Fruit fly (Drosophila melanogaster): ENCODE results near the gene Rab9E.

DNA sequence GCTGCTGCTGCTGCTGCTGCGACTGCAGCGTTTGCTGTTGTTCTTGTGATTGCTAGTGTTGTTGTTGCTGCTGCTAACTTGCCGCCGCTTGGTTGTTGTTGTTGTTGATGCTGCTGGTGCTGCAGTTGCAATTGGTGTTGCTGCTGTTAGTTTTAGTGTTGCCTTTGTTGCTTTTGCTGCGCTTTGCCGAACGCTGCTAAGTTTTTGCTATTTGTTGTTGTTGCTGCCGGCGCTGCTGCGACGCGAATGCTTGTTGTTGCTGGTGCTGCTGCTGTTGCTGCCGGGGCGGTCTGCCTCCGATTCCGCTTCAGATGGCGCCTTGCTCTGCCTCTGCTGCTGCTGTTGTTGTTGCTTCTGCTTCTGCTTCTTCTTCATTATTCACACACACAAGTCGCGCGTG, 43.2 kb downstream of the Rab9E start:
- TF ChIP-seq Pif1B (GFP tag; optimal IDR thresholded peaks at IDR 0.05) (no peak), EcR (GFP tag; optimal IDR thresholded peaks at IDR 0.05) (no peak), Pif1A (GFP tag; optimal IDR thresholded peaks at IDR 0.05) (no peak), CG12605 (GFP tag; IDR thresholded peaks at IDR 0.05) (no peak), CG15710 (tag; optimal IDR thresholded peaks at IDR 0.05) (no peak), CG8301 (tag; optimal IDR thresholded peaks at IDR 0.05) (no peak), CG34367 (tag; optimal IDR thresholded peaks at IDR 0.05) (no peak), rn (GFP tag; IDR thresholded peaks at IDR 0.05) (no peak), CG13204 (GFP tag; optimal IDR thresholded peaks at IDR 0.05) (no peak), CG10348 (GFP tag; IDR thresholded peaks at IDR 0.05) (no peak), D1 (tag; optimal IDR thresholded peaks at IDR 0.05) (no peak), CG8159 (tag; optimal IDR thresholded peaks at IDR 0.05) (no peak), CG17806 (tag; optimal IDR thresholded peaks at IDR 0.05) (no peak), CG14655 (GFP tag; optimal IDR thresholded peaks at IDR 0.05) (no peak)

Measured in whole organism, pupa.